Worm (Caenorhabditis elegans) whole organism, L1 larva: Measurements from ENCODE around the gene F58F6.5.

ENCODE experiments used
- C16A3.4 ChIP-seq: fragments of 150-350 bp; optimal IDR thresholded peaks from 2 replicates; lab custom pipeline; 2014; ENCODE audit warnings: missing biosample characterization, missing genetic modification characterization
- aha-1 ChIP-seq: fragments of 150-350 bp; optimal IDR thresholded peaks from 2 replicates; lab custom pipeline; 2014; ENCODE audit warnings: missing biosample characterization, missing genetic modification characterization
- alr-1 ChIP-seq: fragments of 200-800 bp; sonication (Bioruptor generic); optimal IDR thresholded peaks from 2 replicates; lab custom pipeline; 2018; ENCODE audit warnings: borderline replicate concordance, mild to moderate bottlenecking, missing genetic modification characterization, missing compliant biosample characterization
- blmp-1 ChIP-seq: fragments of 150-350 bp; optimal IDR thresholded peaks from 2 replicates; lab custom pipeline; 2014; ENCODE audit warnings: missing biosample characterization, missing genetic modification characterization
- ceh-63 ChIP-seq: fragments of 200-800 bp; sonication (Bioruptor generic); optimal IDR thresholded peaks from 2 replicates; lab custom pipeline; 2018; ENCODE audit warnings: mild to moderate bottlenecking, missing genetic modification characterization, missing compliant biosample characterization
- ceh-8 ChIP-seq: fragments of 200-800 bp; sonication (Bioruptor generic); optimal IDR thresholded peaks from 2 replicates; lab custom pipeline; 2018; ENCODE audit warnings: mild to moderate bottlenecking, missing genetic modification characterization, moderate library complexity, missing compliant biosample characterization
- ceh-82 ChIP-seq, 3 experiments: fragments of 150-350 bp in 1 of 3; sonication (generic microtip) in 2 of 3; optimal IDR thresholded peaks; 2 replicates each; lab custom pipeline; 2014 to 2017; ENCODE audit warnings: missing biosample characterization in 3 of 3, missing genetic modification characterization in 3 of 3
- ces-1 ChIP-seq: fragments of 150-350 bp; optimal IDR thresholded peaks from 2 replicates; lab custom pipeline; 2014; ENCODE audit warnings: missing biosample characterization, missing genetic modification reagents, missing genetic modification characterization
- efl-1 ChIP-seq, 4 experiments: fragments of 150-350 bp; optimal IDR thresholded peaks in 3 of 4; peaks in 1 of 4; 1 replicate in 1 of 4; 2 replicates in 3 of 4; lab custom pipeline; 2014; ENCODE audit warnings: missing biosample characterization in 2 of 4, missing genetic modification characterization in 2 of 4, missing genetic modification reagents in 2 of 4
- egl-27 ChIP-seq, 2 experiments: fragments of 150-350 bp in 1 of 2; sonication (generic microtip); optimal IDR thresholded peaks; 3 replicates each; lab custom pipeline; 2017 to 2018; ENCODE audit warnings: missing biosample characterization in 2 of 2, missing genetic modification characterization in 2 of 2, missing genetic modification reagents in 2 of 2
- fkh-8 ChIP-seq: sonication (generic microtip); optimal IDR thresholded peaks from 2 replicates; lab custom pipeline; 2016; ENCODE audit warnings: mild to moderate bottlenecking, missing genetic modification characterization, missing compliant biosample characterization
- hpl-2 ChIP-seq: fragments of 150-350 bp; optimal IDR thresholded peaks from 2 replicates; lab custom pipeline; 2014; ENCODE audit warnings: missing biosample characterization, missing genetic modification reagents, missing genetic modification characterization
- irx-1 ChIP-seq: sonication (generic microtip); optimal IDR thresholded peaks from 2 replicates; lab custom pipeline; 2016; ENCODE audit warnings: missing genetic modification characterization, missing compliant biosample characterization
- isw-1 ChIP-seq: fragments of 200-800 bp; sonication (Bioruptor generic); IDR thresholded peaks from 2 replicates; pipeline ENCODE4 v1.3.6; 2022; ENCODE audit warnings: missing genetic modification characterization, missing compliant biosample characterization
- jun-1 ChIP-seq: fragments of 150-350 bp; optimal IDR thresholded peaks from 2 replicates; lab custom pipeline; 2014; ENCODE audit warnings: missing biosample characterization, missing genetic modification reagents, missing genetic modification characterization
- lin-14 ChIP-seq: fragments of 200-800 bp; sonication (Bioruptor generic); optimal IDR thresholded peaks from 2 replicates; lab custom pipeline; 2018; ENCODE audit warnings: mild to moderate bottlenecking, missing genetic modification characterization, moderate library complexity, missing compliant biosample characterization
- lin-35 ChIP-seq, 2 experiments: fragments of 150-350 bp; optimal IDR thresholded peaks; 2 replicates each; lab custom pipeline; 2014; ENCODE audit warnings: missing biosample characterization in 2 of 2, missing genetic modification characterization in 2 of 2, missing genetic modification reagents in 2 of 2
- mab-9 ChIP-seq: fragments of 200-800 bp; sonication (Bioruptor generic); IDR thresholded peaks from 2 replicates; pipeline ENCODE4 v1.3.6; 2022; ENCODE audit warnings: missing genetic modification reagents, missing genetic modification characterization, missing compliant biosample characterization
- nhr-11 ChIP-seq: fragments of 150-350 bp; optimal IDR thresholded peaks from 2 replicates; lab custom pipeline; 2014; ENCODE audit warnings: missing biosample characterization, missing genetic modification characterization
- nhr-19 ChIP-seq: fragments of 200-800 bp; sonication (Bioruptor generic); conservative IDR thresholded peaks from 2 replicates; pipeline ENCODE4 v1.3.6; 2022; ENCODE audit warnings: missing genetic modification characterization, missing compliant biosample characterization
- nhr-47 ChIP-seq: sonication (generic microtip); optimal IDR thresholded peaks from 2 replicates; lab custom pipeline; 2016; ENCODE audit warnings: mild to moderate bottlenecking, missing genetic modification characterization, moderate library complexity, missing compliant biosample characterization
- nhr-77 ChIP-seq: fragments of 150-350 bp; optimal IDR thresholded peaks from 2 replicates; lab custom pipeline; 2014; ENCODE audit warnings: missing biosample characterization, missing genetic modification characterization
- nhr-90 ChIP-seq: sonication (generic microtip); optimal IDR thresholded peaks from 2 replicates; lab custom pipeline; 2016; ENCODE audit warnings: mild to moderate bottlenecking, missing genetic modification characterization, missing compliant biosample characterization; ENCODE audit not compliant: poor library complexity
- rnt-1 ChIP-seq: sonication (generic microtip); optimal IDR thresholded peaks from 2 replicates; lab custom pipeline; 2016; ENCODE audit warnings: mild to moderate bottlenecking, missing genetic modification characterization, moderate library complexity, missing compliant biosample characterization
- snu-23 ChIP-seq: sonication (generic microtip); optimal IDR thresholded peaks from 2 replicates; lab custom pipeline; 2016; ENCODE audit warnings: missing genetic modification characterization, missing compliant biosample characterization
- sox-4 ChIP-seq: sonication (generic microtip); optimal IDR thresholded peaks from 2 replicates; lab custom pipeline; 2016; ENCODE audit warnings: missing genetic modification characterization, missing compliant biosample characterization
- sup-37 ChIP-seq: fragments of 200-800 bp; sonication (Bioruptor generic); optimal IDR thresholded peaks from 2 replicates; lab custom pipeline; 2018; ENCODE audit warnings: mild to moderate bottlenecking, missing genetic modification characterization, missing compliant biosample characterization
- swsn-7 ChIP-seq: sonication (generic microtip); optimal IDR thresholded peaks from 2 replicates; lab custom pipeline; 2016; ENCODE audit warnings: missing genetic modification characterization, missing compliant biosample characterization
- tbx-2 ChIP-seq: sonication (generic microtip); optimal IDR thresholded peaks from 2 replicates; lab custom pipeline; 2016; ENCODE audit warnings: missing genetic modification characterization, missing compliant biosample characterization
- unc-86 ChIP-seq: sonication (generic microtip); optimal IDR thresholded peaks from 2 replicates; lab custom pipeline; 2016; ENCODE audit warnings: missing genetic modification characterization, missing compliant biosample characterization
- unc-98 ChIP-seq: fragments of 200-800 bp; sonication (Bioruptor generic); IDR thresholded peaks from 2 replicates; pipeline ENCODE4 v1.3.6; 2022; ENCODE audit warnings: missing genetic modification characterization, missing compliant biosample characterization
- xbp-1 ChIP-seq: sonication (generic microtip); optimal IDR thresholded peaks from 2 replicates; lab custom pipeline; 2016; ENCODE audit warnings: missing genetic modification characterization, missing compliant biosample characterization
- ztf-11 ChIP-seq, 2 experiments: sonication (generic microtip); optimal IDR thresholded peaks; 2 replicates each; lab custom pipeline; 2016 to 2017; ENCODE audit warnings: missing genetic modification characterization in 2 of 2, missing biosample characterization in 1 of 2, missing compliant biosample characterization in 1 of 2
- ztf-4 ChIP-seq: fragments of 150-350 bp; optimal IDR thresholded peaks from 2 replicates; lab custom pipeline; 2014; ENCODE audit warnings: missing biosample characterization, missing genetic modification characterization

F58F6.5 gene

DNA sequence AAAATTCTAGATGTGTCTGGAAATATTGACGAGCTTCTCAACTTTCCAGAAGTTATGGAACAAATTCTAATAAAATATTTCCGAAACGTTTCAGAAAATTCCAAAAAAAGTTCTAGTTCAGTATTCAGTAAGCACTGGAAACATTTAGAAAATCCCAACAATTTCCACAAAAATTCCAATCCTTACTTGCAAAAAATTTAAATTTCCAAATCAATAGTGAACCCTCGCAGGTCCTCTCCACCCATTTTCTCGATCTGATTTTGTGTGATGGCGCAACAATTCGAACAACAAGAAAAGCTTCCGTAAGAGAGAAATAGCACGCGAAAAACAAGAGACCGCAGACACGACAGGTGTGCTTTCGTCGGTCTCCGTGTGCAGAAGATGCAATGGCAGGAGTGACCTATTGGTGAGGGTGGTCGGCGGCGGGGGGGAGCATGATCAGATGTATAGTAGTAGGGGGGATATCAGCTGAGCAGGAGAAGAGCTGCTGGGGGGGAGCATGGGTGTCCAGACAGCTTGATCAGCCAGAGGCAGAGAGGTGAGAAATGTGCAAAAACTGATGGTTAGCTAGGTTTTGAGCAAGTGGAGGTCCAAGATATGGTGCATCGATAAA is 18.2 kb downstream of the F58F6.5 start (continued):
- TF ChIP-seq nhr-47 (no peak), efl-1 (optimal IDR thresholded peaks at IDR 0.05; lab: Kevin White, UChicago) (no peak), efl-1 (GFP tag; optimal IDR thresholded peaks at IDR 0.05 in 1 of 2; lab: Kevin White, UChicago) (peak in 1 of 2 experiments; percentile 37), mab-9 (GFP tag; lab: Robert Waterston, UW) (no peak), rnt-1 (tag; lab: Kevin White, UChicago) (peak; percentile 73), aha-1 (no peak), sox-4 (tag; lab: Kevin White, UChicago) (no peak), alr-1 (tag; lab: Kevin White, UChicago) (no peak)

DNA sequence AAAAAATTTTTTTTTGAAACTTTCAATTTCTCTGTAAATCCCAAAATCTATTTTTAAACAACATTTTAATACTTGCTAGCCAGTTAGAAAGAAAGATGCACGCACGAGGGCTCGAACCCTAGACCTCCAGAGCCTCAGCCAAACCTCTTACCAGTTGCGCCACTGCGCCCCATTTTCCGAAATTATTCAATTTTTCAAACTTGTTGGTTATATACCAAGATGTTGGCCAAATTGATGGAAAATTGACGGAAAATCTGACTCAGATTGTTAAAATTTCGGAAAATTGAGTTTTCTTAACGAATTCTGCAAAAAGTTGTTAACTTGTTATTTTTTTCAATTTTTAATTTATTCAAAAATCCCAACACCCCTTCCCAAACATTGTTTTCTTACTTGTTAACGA is 22.3 kb downstream of the F58F6.5 start:
- TF ChIP-seq ceh-8 (GFP tag; lab: Kevin White, UChicago) (no peak), ceh-63 (GFP tag; lab: Kevin White, UChicago) (no peak), egl-27 (tag; optimal IDR thresholded peaks at IDR 0.05; lab: Kevin White, UChicago) (no peak)

DNA sequence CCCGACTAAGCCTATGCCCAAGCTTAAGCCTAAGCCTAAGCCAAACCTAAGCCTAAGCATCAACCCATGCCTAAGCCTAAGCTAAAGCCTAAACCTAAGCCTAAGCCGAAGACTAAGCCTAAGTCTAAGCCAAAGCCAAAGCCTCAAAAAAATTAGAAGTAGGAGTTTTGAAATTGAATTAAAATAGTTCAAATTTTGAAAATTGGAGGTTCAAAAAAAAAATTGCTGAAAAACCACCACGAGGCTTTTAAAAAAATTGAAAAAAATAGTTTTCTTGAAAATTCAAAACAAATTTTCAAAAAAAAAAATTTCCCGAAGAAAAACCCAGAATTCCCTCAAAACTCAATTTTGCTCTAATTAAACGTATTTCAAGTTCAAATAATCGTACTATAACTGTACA is 23.6 kb downstream of the F58F6.5 start:
- TF ChIP-seq hpl-2 (no peak), efl-1 (optimal IDR thresholded peaks at IDR 0.05; lab: Kevin White, UChicago) (no peak), efl-1 (GFP tag; optimal IDR thresholded peaks at IDR 0.05 in 1 of 2; lab: Kevin White, UChicago) (peak in 1 of 2 experiments; percentile 32), xbp-1 (tag; lab: Kevin White, UChicago) (no peak)

- no peak for TF ChIP-seq unc-86 (tag; lab: Kevin White, UChicago)
- TF ChIP-seq ceh-82 (tag; optimal IDR thresholded peaks at IDR 0.05; lab: Kevin White, UChicago): no peak
- no peak for TF ChIP-seq snu-23 (GFP tag; lab: Kevin White, UChicago)
- no peak for TF ChIP-seq sup-37 (GFP tag; lab: Kevin White, UChicago)
- no peak for TF ChIP-seq hpl-2
- TF ChIP-seq tbx-2 (tag; lab: Kevin White, UChicago): no peak
- no peak for TF ChIP-seq lin-35 (GFP tag; optimal IDR thresholded peaks at IDR 0.05; lab: Kevin White, UChicago)
- peak; percentile 28 for TF ChIP-seq ztf-4 (tag; lab: Kevin White, UChicago)
- no peak for TF ChIP-seq nhr-90 (tag; lab: Kevin White, UChicago)
- TF ChIP-seq irx-1 (tag; lab: Kevin White, UChicago): no peak
- TF ChIP-seq fkh-8 (tag; lab: Kevin White, UChicago): no peak
- TF ChIP-seq ztf-11 (tag; optimal IDR thresholded peaks at IDR 0.05; lab: Kevin White, UChicago): no peak
- TF ChIP-seq nhr-77 (tag; lab: Kevin White, UChicago): no peak
- no peak for TF ChIP-seq nhr-11
- no peak for TF ChIP-seq unc-98 (GFP tag; lab: Robert Waterston, UW)
- no peak for TF ChIP-seq ces-1 (GFP tag; lab: Kevin White, UChicago)
- peak; percentile 88 for TF ChIP-seq blmp-1 (tag; lab: Kevin White, UChicago)
- peak; percentile 1 for TF ChIP-seq jun-1 (tag; lab: Kevin White, UChicago)
- TF ChIP-seq efl-1 (optimal IDR thresholded peaks at IDR 0.05; lab: Kevin White, UChicago): no peak
- no peak for TF ChIP-seq efl-1 (GFP tag; optimal IDR thresholded peaks at IDR 0.05 in 1 of 2; lab: Kevin White, UChicago)
- no peak for TF ChIP-seq isw-1
- no peak for TF ChIP-seq C16A3.4 (tag; lab: Kevin White, UChicago)
- no peak for TF ChIP-seq lin-14 (GFP tag; lab: Kevin White, UChicago)
- no peak for TF ChIP-seq nhr-19 (GFP tag; lab: Robert Waterston, UW)
- no peak for TF ChIP-seq swsn-7 (tag; lab: Kevin White, UChicago)
- TF ChIP-seq, all 84 proteins: peak for 3
Measured at ce11 chrIV:1371300-1371699, 27.8 kb downstream of the F58F6.5 start.
